Worm (Caenorhabditis elegans): ENCODE measurements around the gene D2024.1.

- TF ChIP-seq dao-5 (tag; optimal IDR thresholded peaks at IDR 0.05) (no peak), him-1 (tag; optimal IDR thresholded peaks at IDR 0.05) (no peak), W03F9.2 (tag; optimal IDR thresholded peaks at IDR 0.05) (no peak)
Observed at ce11 chrIV:7260587-7260986, 13.2 kb downstream of the D2024.1 start, which contains the start of gene C06E4.3.
